Worm (Caenorhabditis elegans): ENCODE results near the gene lgc-9.

DNA sequence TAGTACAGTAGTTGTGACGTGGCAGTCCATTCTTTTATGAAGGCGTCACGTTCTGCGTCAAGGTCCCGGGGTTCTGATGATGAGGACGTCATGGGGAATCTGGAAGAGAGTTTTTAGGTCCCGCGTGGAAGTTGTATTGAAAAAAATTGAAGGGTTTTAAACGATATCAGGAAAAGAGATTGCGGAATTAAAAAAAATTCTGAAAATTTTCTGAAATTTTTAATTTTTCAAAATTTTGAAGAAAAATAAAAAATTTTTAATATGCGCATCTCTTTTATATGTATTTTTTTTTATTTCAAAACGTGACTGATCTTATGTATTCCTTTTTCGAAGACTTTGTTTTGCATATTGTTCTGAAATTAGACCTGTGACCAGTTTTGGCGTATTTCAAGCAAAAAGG, 7.0 kb downstream of the lgc-9 start, which contains the start of gene C04C3.6:
- no peak for TF ChIP-seq set-16 (GFP tag; IDR thresholded peaks at IDR 0.05)
- TF ChIP-seq Y75B8A.6 (GFP tag; IDR thresholded peaks at IDR 0.05): no peak
- no peak for TF ChIP-seq nhr-102 (tag; optimal IDR thresholded peaks at IDR 0.05)
- no peak for TF ChIP-seq nhr-237 (tag; optimal IDR thresholded peaks at IDR 0.05)
- no peak for TF ChIP-seq ama-1 (optimal IDR thresholded peaks at IDR 0.05)

Measured in whole organism, L4 larva.